Worm (Caenorhabditis elegans) whole organism, late embryonic: ENCODE results near the gene nprl-2.

Experiments used
- F13H6.1 ChIP-seq: sonication (generic microtip); optimal IDR thresholded peaks from 2 replicates; lab custom pipeline; 2016; ENCODE audit warnings: missing genetic modification characterization, missing compliant biosample characterization
- ceh-30 ChIP-seq: fragments of 150-350 bp; optimal IDR thresholded peaks from 2 replicates; lab custom pipeline; 2014; ENCODE audit warnings: missing biosample characterization, missing genetic modification characterization
- ceh-48 ChIP-seq: sonication (generic microtip); optimal IDR thresholded peaks from 2 replicates; lab custom pipeline; 2016; ENCODE audit warnings: missing genetic modification characterization, inconsistent platforms, missing compliant biosample characterization
- ets-4 ChIP-seq: sonication (generic microtip); optimal IDR thresholded peaks from 2 replicates; lab custom pipeline; 2016; ENCODE audit warnings: missing genetic modification characterization, missing compliant biosample characterization
- fkh-10 ChIP-seq: fragments of 150-350 bp; optimal IDR thresholded peaks from 2 replicates; lab custom pipeline; 2014; ENCODE audit warnings: missing biosample characterization, missing genetic modification reagents, missing genetic modification characterization
- madf-2 ChIP-seq: sonication (generic microtip); optimal IDR thresholded peaks from 2 replicates; lab custom pipeline; 2017; ENCODE audit warnings: missing genetic modification characterization, missing compliant biosample characterization
- nhr-11 ChIP-seq: fragments of 150-350 bp; optimal IDR thresholded peaks from 2 replicates; lab custom pipeline; 2014; ENCODE audit warnings: missing biosample characterization, missing genetic modification characterization
- pha-4 ChIP-seq: fragments of 150-350 bp; optimal IDR thresholded peaks from 2 replicates; lab custom pipeline; 2018; ENCODE audit warnings: missing biosample characterization, missing genetic modification reagents, missing genetic modification characterization
- pros-1 ChIP-seq: fragments of 150-350 bp; optimal IDR thresholded peaks from 2 replicates; lab custom pipeline; 2014; ENCODE audit warnings: missing biosample characterization, missing genetic modification reagents, missing genetic modification characterization
- rnt-1 ChIP-seq: sonication (generic microtip); optimal IDR thresholded peaks from 2 replicates; lab custom pipeline; 2016; ENCODE audit warnings: missing genetic modification characterization, missing compliant biosample characterization
- unc-55 ChIP-seq: sonication (generic microtip); optimal IDR thresholded peaks from 2 replicates; lab custom pipeline; 2017; ENCODE audit warnings: missing biosample characterization, missing genetic modification reagents, missing genetic modification characterization
- unc-86 ChIP-seq: sonication (generic microtip); optimal IDR thresholded peaks from 2 replicates; lab custom pipeline; 2016; ENCODE audit warnings: missing genetic modification characterization, missing compliant biosample characterization

DNA sequence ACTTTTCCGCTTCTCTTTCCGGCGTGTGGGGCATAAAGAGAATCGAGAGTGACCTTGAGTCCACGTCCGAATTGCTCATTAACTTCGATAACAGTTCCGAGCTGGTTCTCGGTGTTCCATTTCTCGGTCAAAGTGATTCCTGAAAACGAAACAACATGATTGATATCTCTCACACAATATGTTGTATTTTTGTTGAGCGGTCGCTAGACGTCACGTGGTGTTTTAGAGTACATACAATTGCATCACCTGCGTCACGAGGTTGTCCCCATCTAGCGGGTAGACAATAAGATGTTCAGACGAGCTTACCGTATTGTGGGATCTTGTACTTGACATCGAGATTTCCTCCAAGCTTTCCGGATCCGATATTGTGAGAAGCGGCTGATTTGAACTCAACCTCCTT, 49.3 kb upstream of the nprl-2 start:
- no peak for TF ChIP-seq unc-55
- no peak for TF ChIP-seq ceh-48
- no peak for TF ChIP-seq unc-86 (tag; lab: Kevin White, UChicago)
- TF ChIP-seq pros-1 (tag; lab: Kevin White, UChicago), result no peak
- TF ChIP-seq rnt-1 (tag; lab: Kevin White, UChicago), result no peak
- no peak for TF ChIP-seq ceh-30
- TF ChIP-seq fkh-10 (GFP tag; lab: Kevin White, UChicago), result no peak
- TF ChIP-seq pha-4, result no peak
- no peak for TF ChIP-seq nhr-11 (tag; lab: Kevin White, UChicago)
- no peak for TF ChIP-seq madf-2 (tag; lab: Kevin White, UChicago)
- no peak for TF ChIP-seq ets-4 (tag; lab: Kevin White, UChicago)
- TF ChIP-seq F13H6.1 (tag; lab: Kevin White, UChicago), result no peak
